Worm (Caenorhabditis elegans): ENCODE data around the gene rfs-1.

The rfs-1 gene

DNA sequence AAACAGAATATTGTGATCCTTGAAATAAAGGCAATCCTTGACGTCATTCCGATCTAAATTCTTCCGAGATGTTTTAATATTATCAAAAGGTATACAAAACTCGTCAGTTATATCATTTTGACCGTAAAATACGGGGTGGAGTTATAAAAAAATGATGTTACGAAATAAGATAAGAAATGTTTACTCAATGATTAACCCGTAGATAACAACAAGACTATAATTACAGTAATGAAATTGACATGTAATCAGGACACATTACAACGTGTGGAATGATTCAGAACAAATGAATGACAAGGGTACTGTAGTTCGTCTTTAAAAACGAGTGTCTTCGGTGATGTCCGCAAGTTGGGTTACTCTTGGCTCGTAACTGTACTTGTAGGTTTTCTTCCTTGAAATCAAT lies 11.5 kb downstream of the rfs-1 start, which contains the start of gene tsp-2:
Gene tsp-2, minus strand, starts transcription at position 109 of the 400 bp plus-strand sequence.
- TF ChIP-seq rnt-1 (tag; optimal IDR thresholded peaks at IDR 0.05), result no peak
- TF ChIP-seq nhr-71 (tag; optimal IDR thresholded peaks at IDR 0.05), result no peak
- no peak for TF ChIP-seq nhr-12 (tag; optimal IDR thresholded peaks at IDR 0.05)
- TF ChIP-seq elt-2 (tag; optimal IDR thresholded peaks at IDR 0.05), result peak; percentile 47
- TF ChIP-seq lin-14 (GFP tag; optimal IDR thresholded peaks at IDR 0.05), result no peak
- TF ChIP-seq C34B4.2 (tag; optimal IDR thresholded peaks at IDR 0.05), result no peak

DNA sequence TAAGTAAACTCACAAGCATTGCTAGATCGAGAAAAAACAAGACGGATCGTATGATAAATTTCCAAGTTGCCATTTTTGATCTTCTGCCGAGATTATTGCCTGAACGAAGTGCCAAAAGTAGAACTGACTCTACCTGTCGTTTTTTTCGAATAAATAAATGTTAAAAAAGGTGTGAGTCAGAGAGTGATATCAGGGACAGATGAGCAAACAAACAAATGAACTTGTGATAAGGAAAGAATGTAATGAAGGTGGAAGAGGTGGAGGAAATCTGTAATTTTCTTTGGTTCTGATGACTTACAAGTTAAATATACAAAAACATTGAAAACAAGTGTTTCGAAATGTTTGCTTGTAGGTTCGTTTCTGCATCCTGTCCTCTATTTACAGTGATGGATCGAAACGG lies 13.0 kb downstream of the rfs-1 start, which contains the start of gene tsp-1:
Gene tsp-1, minus strand, starts transcription at position 99 of the 400 bp plus-strand sequence.
- TF ChIP-seq nhr-90 (tag; optimal IDR thresholded peaks at IDR 0.05; ENCODE audit: poor library complexity) (no peak), zag-1 (tag; optimal IDR thresholded peaks at IDR 0.05) (no peak), efl-1 (optimal IDR thresholded peaks at IDR 0.05) (no peak), efl-1 (GFP tag; optimal IDR thresholded peaks at IDR 0.05 in 1 of 2) (peak in 1 of 2 experiments; percentile 69), efl-3 (GFP tag; optimal IDR thresholded peaks at IDR 0.05) (no peak), dsc-1 (tag; optimal IDR thresholded peaks at IDR 0.05) (no peak), lin-39 (tag; optimal IDR thresholded peaks at IDR 0.05) (no peak), tlp-1 (tag; optimal IDR thresholded peaks at IDR 0.05) (no peak)

- TF ChIP-seq nhr-20 (tag; optimal IDR thresholded peaks at IDR 0.05) (peak; percentile 12), nhr-76 (tag; optimal IDR thresholded peaks at IDR 0.05) (no peak)
These were observed 14.0 kb downstream of the rfs-1 start for ce11 chrIII:8240247-8240646.

DNA sequence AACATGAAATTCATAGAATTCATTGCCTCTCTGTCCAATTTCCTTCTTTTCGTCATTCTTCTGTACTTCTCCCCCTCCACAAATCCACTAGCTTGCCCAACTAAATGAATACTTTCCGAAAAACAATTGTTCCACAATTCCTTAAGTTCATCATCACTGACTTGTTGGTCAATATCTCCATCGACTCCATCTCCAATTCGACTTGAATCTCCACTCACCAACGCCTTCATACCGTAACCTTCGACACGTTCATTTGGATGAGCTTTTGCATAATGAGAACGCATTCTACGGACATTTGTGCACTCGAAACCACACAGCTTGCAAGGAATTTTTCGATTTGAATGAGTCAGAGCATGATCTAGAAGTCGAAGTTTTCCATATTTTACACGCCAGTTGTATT lies 14.7 kb downstream of the rfs-1 start:
- TF ChIP-seq zip-4 (GFP tag; optimal IDR thresholded peaks at IDR 0.05) (no peak), unc-30 (tag; optimal IDR thresholded peaks at IDR 0.05) (no peak), alr-1 (tag; optimal IDR thresholded peaks at IDR 0.05; ENCODE audit: borderline replicate concordance) (no peak), fos-1 (tag; optimal IDR thresholded peaks at IDR 0.05) (no peak), tbx-2 (tag; optimal IDR thresholded peaks at IDR 0.05) (no peak), fkh-4 (tag; optimal IDR thresholded peaks at IDR 0.05; ENCODE audit: borderline replicate concordance) (no peak), swsn-7 (tag; optimal IDR thresholded peaks at IDR 0.05) (no peak), aha-1 (tag; optimal IDR thresholded peaks at IDR 0.05) (no peak), nhr-20 (tag; optimal IDR thresholded peaks at IDR 0.05) (no peak), rnt-1 (tag; optimal IDR thresholded peaks at IDR 0.05) (no peak), unc-98 (GFP tag; IDR thresholded peaks at IDR 0.05) (no peak), nhr-11 (tag; optimal IDR thresholded peaks at IDR 0.05) (no peak), nhr-47 (tag; optimal IDR thresholded peaks at IDR 0.05) (no peak), fkh-10 (GFP tag; optimal IDR thresholded peaks at IDR 0.05) (no peak)

DNA sequence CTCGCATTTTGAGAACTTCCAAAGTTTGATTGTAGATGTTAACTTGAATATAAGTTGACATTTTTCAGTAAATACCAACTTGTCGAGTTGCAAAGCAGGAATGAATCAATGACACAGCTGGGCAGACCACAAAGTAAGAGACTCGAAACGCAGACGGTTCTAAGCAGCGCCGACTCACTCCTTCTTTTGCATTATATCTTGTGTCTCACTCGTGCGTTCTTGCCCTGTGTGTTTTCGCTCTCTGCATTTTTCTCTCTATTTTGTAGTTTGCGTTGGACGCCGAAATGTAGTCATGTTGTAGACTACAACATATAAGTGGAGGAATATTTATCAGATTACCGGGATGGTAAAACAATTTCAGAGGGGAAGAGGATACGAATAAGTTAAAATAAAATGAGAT lies 16.5 kb downstream of the rfs-1 start, which contains the start of gene C02F5.12:
Gene C02F5.12, minus strand, starts transcription at position 221 of the 400 bp plus-strand sequence.
- TF ChIP-seq elt-3 (tag; optimal IDR thresholded peaks at IDR 0.05), result no peak
- TF ChIP-seq hlh-4 (tag; optimal IDR thresholded peaks at IDR 0.05), result no peak
- TF ChIP-seq sox-4 (tag; optimal IDR thresholded peaks at IDR 0.05), result no peak
- no peak for TF ChIP-seq mdl-1 (tag; optimal IDR thresholded peaks at IDR 0.05)
- TF ChIP-seq unc-30 (tag; optimal IDR thresholded peaks at IDR 0.05), result no peak
- TF ChIP-seq aha-1 (tag; optimal IDR thresholded peaks at IDR 0.05), result no peak
- TF ChIP-seq mep-1 (tag; optimal IDR thresholded peaks at IDR 0.05), result peak; percentile 63
- no peak for TF ChIP-seq nhr-11 (tag; optimal IDR thresholded peaks at IDR 0.05)
- no peak for TF ChIP-seq egl-13 (tag; optimal IDR thresholded peaks at IDR 0.05)
- TF ChIP-seq skn-1 (tag; optimal IDR thresholded peaks at IDR 0.05), result no peak
- TF ChIP-seq ama-1 (optimal IDR thresholded peaks at IDR 0.05), result no peak
- TF ChIP-seq rnt-1 (tag; optimal IDR thresholded peaks at IDR 0.05), result peak; percentile 11
- peak in 1 of 2 experiments; percentile 21 for TF ChIP-seq lin-35 (GFP tag; optimal IDR thresholded peaks at IDR 0.05)
- TF ChIP-seq nhr-237 (tag; optimal IDR thresholded peaks at IDR 0.05), result no peak
- TF ChIP-seq nhr-85 (tag), result peak; percentile 46
- TF ChIP-seq nhr-90 (tag; optimal IDR thresholded peaks at IDR 0.05; ENCODE audit: poor library complexity), result peak; percentile 15
- TF ChIP-seq grh-1 (GFP tag; IDR thresholded peaks at IDR 0.05), result no peak
- TF ChIP-seq dsc-1 (tag; optimal IDR thresholded peaks at IDR 0.05), result no peak
- TF ChIP-seq jun-1 (tag; optimal IDR thresholded peaks at IDR 0.05), result no peak
- no peak for TF ChIP-seq F16B12.6 (tag; optimal IDR thresholded peaks at IDR 0.05)
- peak; percentile 39 for TF ChIP-seq snu-23 (GFP tag; optimal IDR thresholded peaks at IDR 0.05)
- peak in 1 of 2 experiments; percentile 3 for TF ChIP-seq efl-1 (optimal IDR thresholded peaks at IDR 0.05)
- no peak for TF ChIP-seq efl-1 (GFP tag; optimal IDR thresholded peaks at IDR 0.05 in 1 of 2)
- TF ChIP-seq lin-39 (tag; optimal IDR thresholded peaks at IDR 0.05), result no peak
- peak; percentile 60 for TF ChIP-seq nhr-20 (tag; optimal IDR thresholded peaks at IDR 0.05)
- peak; percentile 51 for TF ChIP-seq nhr-71 (tag; optimal IDR thresholded peaks at IDR 0.05)
- TF ChIP-seq nhr-19 (GFP tag; conservative IDR thresholded peaks at IDR 0.05), result no peak
- TF ChIP-seq lin-14 (GFP tag; optimal IDR thresholded peaks at IDR 0.05), result peak; percentile 32
- no peak for TF ChIP-seq nhr-84 (tag; optimal IDR thresholded peaks at IDR 0.05)

Measured in whole organism, L1 larva.